Worm (Caenorhabditis elegans) whole organism, late embryonic: ENCODE measurements around the gene zyx-1.

Experiments
- C08G9.2 ChIP-seq: sonication (generic microtip); optimal IDR thresholded peaks from 2 replicates; lab custom pipeline; 2016; ENCODE audit warnings: mild to moderate bottlenecking, missing genetic modification characterization, moderate library complexity, missing compliant biosample characterization
- C38D4.7 ChIP-seq: fragments of 200-800 bp; sonication (Bioruptor generic); optimal IDR thresholded peaks from 2 replicates; lab custom pipeline; 2018; ENCODE audit warnings: mild to moderate bottlenecking, missing genetic modification characterization, moderate library complexity, missing compliant biosample characterization
- F13H6.1 ChIP-seq: sonication (generic microtip); optimal IDR thresholded peaks from 2 replicates; lab custom pipeline; 2016; ENCODE audit warnings: missing genetic modification characterization, missing compliant biosample characterization
- K09A11.1 ChIP-seq: sonication (generic microtip); optimal IDR thresholded peaks from 2 replicates; lab custom pipeline; 2017; ENCODE audit warnings: antibody characterized with exemption, mild to moderate bottlenecking, missing genetic modification characterization, missing compliant biosample characterization; ENCODE audit not compliant: insufficient read depth
- ahr-1 ChIP-seq: sonication (generic microtip); optimal IDR thresholded peaks from 2 replicates; lab custom pipeline; 2016; ENCODE audit warnings: missing genetic modification characterization, missing compliant biosample characterization
- ceh-18 ChIP-seq: sonication (generic microtip); optimal IDR thresholded peaks from 2 replicates; lab custom pipeline; 2016; ENCODE audit warnings: missing genetic modification characterization, missing compliant biosample characterization
- ceh-19 ChIP-seq: fragments of 200-800 bp; sonication (Bioruptor generic); optimal IDR thresholded peaks from 2 replicates; lab custom pipeline; 2018; ENCODE audit warnings: mild to moderate bottlenecking, missing genetic modification characterization, missing compliant biosample characterization
- ceh-2 ChIP-seq: sonication (generic microtip); optimal IDR thresholded peaks from 2 replicates; lab custom pipeline; 2016; ENCODE audit warnings: missing genotype, missing genetic modification characterization, missing compliant biosample characterization
- ceh-22 ChIP-seq: sonication (generic microtip); optimal IDR thresholded peaks from 2 replicates; lab custom pipeline; 2017; ENCODE audit warnings: missing biosample characterization, missing genetic modification characterization
- ceh-30 ChIP-seq: fragments of 150-350 bp; optimal IDR thresholded peaks from 2 replicates; lab custom pipeline; 2014; ENCODE audit warnings: missing biosample characterization, missing genetic modification characterization
- ceh-31 ChIP-seq: sonication (generic microtip); optimal IDR thresholded peaks from 2 replicates; lab custom pipeline; 2016; ENCODE audit warnings: missing genetic modification characterization, missing compliant biosample characterization
- ceh-34 ChIP-seq: sonication (generic microtip); optimal IDR thresholded peaks from 2 replicates; lab custom pipeline; 2016; ENCODE audit warnings: mild to moderate bottlenecking, missing genetic modification characterization, missing compliant biosample characterization
- dve-1 ChIP-seq: sonication (generic microtip); optimal IDR thresholded peaks from 2 replicates; lab custom pipeline; 2017; ENCODE audit warnings: antibody characterized with exemption, mild to moderate bottlenecking, missing genetic modification characterization, missing compliant biosample characterization
- elt-2 ChIP-seq: sonication (generic microtip); optimal IDR thresholded peaks from 2 replicates; lab custom pipeline; 2016; ENCODE audit warnings: missing genetic modification reagents, missing genetic modification characterization, missing compliant biosample characterization
- elt-4 ChIP-seq: sonication (generic microtip); optimal IDR thresholded peaks from 2 replicates; lab custom pipeline; 2016; ENCODE audit warnings: missing genetic modification characterization, missing compliant biosample characterization
- ets-4 ChIP-seq: sonication (generic microtip); optimal IDR thresholded peaks from 2 replicates; lab custom pipeline; 2016; ENCODE audit warnings: missing genetic modification characterization, missing compliant biosample characterization
- fkh-6 ChIP-seq: sonication (generic microtip); optimal IDR thresholded peaks from 2 replicates; lab custom pipeline; 2016; ENCODE audit warnings: missing genetic modification characterization, missing compliant biosample characterization
- hlh-13 ChIP-seq: fragments of 200-800 bp; sonication (Bioruptor generic); optimal IDR thresholded peaks from 2 replicates; lab custom pipeline; 2018; ENCODE audit warnings: mild to moderate bottlenecking, missing genetic modification characterization, missing compliant biosample characterization
- hlh-30 ChIP-seq: sonication (generic microtip); optimal IDR thresholded peaks from 2 replicates; lab custom pipeline; 2017; ENCODE audit warnings: antibody characterized with exemption, missing genetic modification characterization, missing compliant biosample characterization; ENCODE audit not compliant: insufficient read depth
- hlh-8 ChIP-seq: sonication (generic microtip); optimal IDR thresholded peaks from 2 replicates; lab custom pipeline; 2016; ENCODE audit warnings: missing genotype, missing genetic modification characterization, missing compliant biosample characterization
- lin-11 ChIP-seq: fragments of 200-800 bp; sonication (Bioruptor generic); optimal IDR thresholded peaks from 2 replicates; lab custom pipeline; 2018; ENCODE audit warnings: mild to moderate bottlenecking, missing genetic modification characterization, missing compliant biosample characterization
- madf-2 ChIP-seq: sonication (generic microtip); optimal IDR thresholded peaks from 2 replicates; lab custom pipeline; 2017; ENCODE audit warnings: missing genetic modification characterization, missing compliant biosample characterization
- mec-3 ChIP-seq: sonication (generic microtip); optimal IDR thresholded peaks from 2 replicates; lab custom pipeline; 2016; ENCODE audit warnings: borderline replicate concordance, missing genetic modification characterization, missing compliant biosample characterization
- nfya-1 ChIP-seq: sonication (generic microtip); optimal IDR thresholded peaks from 2 replicates; lab custom pipeline; 2017; ENCODE audit warnings: missing genetic modification characterization, mild to moderate bottlenecking, missing compliant biosample characterization, antibody characterized with exemption, moderate library complexity
- odd-2 ChIP-seq: sonication (generic microtip); optimal IDR thresholded peaks from 2 replicates; lab custom pipeline; 2017; ENCODE audit warnings: antibody characterized with exemption, mild to moderate bottlenecking, missing genetic modification characterization, missing compliant biosample characterization
- pha-4 ChIP-seq: fragments of 150-350 bp; optimal IDR thresholded peaks from 2 replicates; lab custom pipeline; 2018; ENCODE audit warnings: missing biosample characterization, missing genetic modification reagents, missing genetic modification characterization
- pros-1 ChIP-seq: fragments of 150-350 bp; optimal IDR thresholded peaks from 2 replicates; lab custom pipeline; 2014; ENCODE audit warnings: missing biosample characterization, missing genetic modification reagents, missing genetic modification characterization
- ref-2 ChIP-seq: sonication (generic microtip); optimal IDR thresholded peaks from 2 replicates; lab custom pipeline; 2016; ENCODE audit warnings: missing genetic modification characterization, missing compliant biosample characterization
- sox-2 ChIP-seq: fragments of 200-800 bp; sonication (Bioruptor generic); IDR thresholded peaks from 2 replicates; pipeline ENCODE4 v1.3.6; 2022; ENCODE audit warnings: missing genetic modification reagents, missing genetic modification characterization, missing compliant biosample characterization
- syd-9 ChIP-seq: sonication (generic microtip); optimal IDR thresholded peaks from 2 replicates; lab custom pipeline; 2016; ENCODE audit warnings: mild to moderate bottlenecking, missing genetic modification characterization, moderate library complexity, missing compliant biosample characterization
- tbx-2 ChIP-seq: sonication (generic microtip); optimal IDR thresholded peaks from 2 replicates; lab custom pipeline; 2016; ENCODE audit warnings: missing genetic modification characterization, missing compliant biosample characterization
- tbx-7 ChIP-seq: sonication (generic microtip); optimal IDR thresholded peaks from 2 replicates; lab custom pipeline; 2016; ENCODE audit warnings: missing genotype, missing genetic modification characterization, missing compliant biosample characterization
- ttx-3 ChIP-seq: sonication (generic microtip); optimal IDR thresholded peaks from 2 replicates; lab custom pipeline; 2016; ENCODE audit warnings: missing genetic modification reagents, missing genetic modification characterization, missing compliant biosample characterization
- unc-3 ChIP-seq, 2 experiments: fragments of 200-800 bp in 1 of 2; sonication (Bioruptor generic) in 1 of 2; sonication (generic microtip) in 1 of 2; conservative IDR thresholded peaks in 1 of 2; optimal IDR thresholded peaks in 1 of 2; 2 replicates each; pipeline versions ENCODE4 v1.3.6 to Lab custom; 2016 to 2022; ENCODE audit warnings: missing compliant biosample characterization in 2 of 2, missing genetic modification characterization in 2 of 2, missing genetic modification reagents in 1 of 2
- unc-42 ChIP-seq: sonication (generic microtip); optimal IDR thresholded peaks from 2 replicates; lab custom pipeline; 2016; ENCODE audit warnings: missing genotype, missing genetic modification characterization, missing compliant biosample characterization
- unc-55 ChIP-seq: sonication (generic microtip); optimal IDR thresholded peaks from 2 replicates; lab custom pipeline; 2017; ENCODE audit warnings: missing biosample characterization, missing genetic modification reagents, missing genetic modification characterization
- unc-86 ChIP-seq: sonication (generic microtip); optimal IDR thresholded peaks from 2 replicates; lab custom pipeline; 2016; ENCODE audit warnings: missing genetic modification characterization, missing compliant biosample characterization

The zyx-1 gene

ce11 chrII:13023518-13023917, 33.2 kb upstream of the zyx-1 start:
- TF ChIP-seq ahr-1 (tag; lab: Kevin White, UChicago) = no peak
- no peak for TF ChIP-seq ref-2 (tag; lab: Kevin White, UChicago)
- no peak for TF ChIP-seq lin-11 (tag; lab: Kevin White, UChicago)
- no peak for TF ChIP-seq syd-9 (tag; lab: Kevin White, UChicago)
- TF ChIP-seq tbx-2 (tag; lab: Kevin White, UChicago) = no peak

- TF ChIP-seq ceh-30 (tag; lab: Kevin White, UChicago) (no peak), elt-4 (no peak), ceh-19 (GFP tag; lab: Kevin White, UChicago) (no peak), tbx-7 (no peak), C08G9.2 (tag; lab: Kevin White, UChicago) (no peak), hlh-13 (GFP tag; lab: Kevin White, UChicago) (no peak), odd-2 (tag; lab: Kevin White, UChicago) (no peak), ceh-2 (tag; lab: Kevin White, UChicago) (no peak), sox-2 (GFP tag; lab: Robert Waterston, UW) (no peak), fkh-6 (tag; lab: Kevin White, UChicago) (no peak), unc-86 (no peak), hlh-30 (tag; lab: Kevin White, UChicago) (no peak), unc-3 (GFP tag; conservative IDR thresholded peaks at IDR 0.05; lab: Robert Waterston, UW) (no peak), unc-3 (tag; optimal IDR thresholded peaks at IDR 0.05; lab: Kevin White, UChicago) (no peak), dve-1 (tag; lab: Kevin White, UChicago) (no peak), tbx-2 (tag; lab: Kevin White, UChicago) (no peak), ttx-3 (tag; lab: Kevin White, UChicago) (no peak)
These were observed 30.8 kb upstream of the zyx-1 start, which contains the start of gene max-2 for ce11 chrII:13025794-13026412. Gene max-2, minus strand, starts transcription at chrII:13025844.

- TF ChIP-seq elt-2 (tag; lab: Kevin White, UChicago) = peak; percentile 69
- no peak for TF ChIP-seq mec-3 (tag; lab: Kevin White, UChicago)
These were observed 27.2 kb upstream of the zyx-1 start for ce11 chrII:13029290-13030050.

- TF ChIP-seq pha-4 (tag; lab: Kevin White, UChicago) (no peak), ceh-19 (GFP tag; lab: Kevin White, UChicago) (peak; percentile 19), ceh-34 (peak; percentile 59), ceh-31 (tag; lab: Kevin White, UChicago) (peak; percentile 30)
These were observed 26.7 kb upstream of the zyx-1 start for ce11 chrII:13030051-13030437.

- peak; percentile 55 for TF ChIP-seq tbx-2 (tag; lab: Kevin White, UChicago)
- peak; percentile 12 for TF ChIP-seq hlh-8
- no peak for TF ChIP-seq lin-11 (tag; lab: Kevin White, UChicago)
- TF ChIP-seq ref-2 (tag; lab: Kevin White, UChicago) = no peak
- peak; percentile 69 for TF ChIP-seq dve-1 (tag; lab: Kevin White, UChicago)
- TF ChIP-seq K09A11.1 (tag; lab: Kevin White, UChicago) = no peak
- peak; percentile 25 for TF ChIP-seq ets-4
- peak; percentile 50 for TF ChIP-seq ceh-18 (tag; lab: Kevin White, UChicago)
- TF ChIP-seq ceh-31 (tag; lab: Kevin White, UChicago) = peak; percentile 18
- peak; percentile 20 for TF ChIP-seq F13H6.1
- TF ChIP-seq madf-2 (tag; lab: Kevin White, UChicago) = no peak
- no peak for TF ChIP-seq mec-3 (tag; lab: Kevin White, UChicago)
- no peak for TF ChIP-seq unc-42 (tag; lab: Kevin White, UChicago)
- TF ChIP-seq hlh-13 (GFP tag; lab: Kevin White, UChicago) = no peak
- TF ChIP-seq tbx-7 = no peak
- peak; percentile 39 for TF ChIP-seq unc-55
- peak; percentile 4 for TF ChIP-seq ceh-2 (tag; lab: Kevin White, UChicago)
- peak; percentile 48 for TF ChIP-seq pros-1
- no peak for TF ChIP-seq C38D4.7
- TF ChIP-seq ceh-22 = no peak
- TF ChIP-seq elt-2 (tag; lab: Kevin White, UChicago) = peak; percentile 7
- peak; percentile 80 for TF ChIP-seq nfya-1
These were observed 26.0 kb upstream of the zyx-1 start for ce11 chrII:13030567-13031188.
